Worm (Caenorhabditis elegans) whole organism, midembryonic: Measurements from ENCODE around the gene VF13D12L.3.

Experiments used
- T22C8.4 ChIP-seq: fragments of 200-800 bp; sonication (Bioruptor generic); IDR thresholded peaks from 2 replicates; pipeline ENCODE4 v1.3.6; 2022; ENCODE audit warnings: missing genetic modification characterization, missing compliant biosample characterization
- cog-1 ChIP-seq: sonication (generic microtip); optimal IDR thresholded peaks from 2 replicates; lab custom pipeline; 2016; ENCODE audit warnings: missing genetic modification characterization, missing compliant biosample characterization
- flt-1 ChIP-seq: fragments of 200-800 bp; sonication (Bioruptor generic); IDR thresholded peaks from 2 replicates; pipeline ENCODE4 v1.3.6; 2022; ENCODE audit warnings: missing genetic modification characterization, missing compliant biosample characterization
- med-1 ChIP-seq: sonication (generic microtip); optimal IDR thresholded peaks from 2 replicates; lab custom pipeline; 2017; ENCODE audit warnings: missing genetic modification characterization, mild to moderate bottlenecking, missing compliant biosample characterization, antibody characterized with exemption, missing genetic modification reagents; ENCODE audit not compliant: insufficient read depth
- tab-1 ChIP-seq: fragments of 200-800 bp; sonication (Bioruptor generic); IDR thresholded peaks from 2 replicates; pipeline ENCODE4 v1.3.6; 2022; ENCODE audit warnings: missing genetic modification characterization, missing compliant biosample characterization

DNA sequence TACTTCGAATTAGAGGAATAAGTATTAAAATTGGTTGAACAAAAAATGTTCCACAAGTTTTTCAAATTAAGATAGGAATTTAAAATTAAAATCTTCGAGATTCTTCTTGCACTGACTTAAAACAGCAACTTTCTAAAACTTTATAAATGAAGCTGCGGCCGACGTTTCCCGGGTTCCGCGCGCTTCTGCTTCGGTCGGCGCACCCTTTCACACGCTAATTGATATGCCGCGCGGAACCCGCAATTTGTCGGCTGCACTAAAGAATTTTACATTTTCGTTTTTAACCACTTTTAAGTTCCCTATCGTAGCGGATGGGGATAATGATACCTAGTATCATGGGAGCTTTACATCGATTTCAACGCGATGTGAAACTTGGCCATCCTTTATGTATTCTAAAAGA, 8.9 kb downstream of the VF13D12L.3 start:
- TF ChIP-seq cog-1 (tag; lab: Kevin White, UChicago) (no peak), T22C8.4 (no peak), tab-1 (GFP tag; lab: Robert Waterston, UW) (no peak), med-1 (GFP tag; lab: Kevin White, UChicago) (no peak), flt-1 (GFP tag; lab: Robert Waterston, UW) (no peak)
